Fruit fly (Drosophila melanogaster) whole organism, prepupa: ENCODE results near the gene CG7341.
A peak's percentile ranks its signal among the peaks of the same experiment; 100 is the strongest.

ENCODE experiments used
- CG10631 ChIP-seq: fragments of 200-800 bp; sonication (Bioruptor generic); optimal IDR thresholded peaks from 2 replicates; lab custom pipeline; 2016; ENCODE audit warnings: missing biosample characterization, missing genetic modification characterization
- CG16779 ChIP-seq: fragments of 200-800 bp; sonication (Bioruptor generic); optimal IDR thresholded peaks from 3 replicates; lab custom pipeline; 2017; ENCODE audit warnings: missing biosample characterization, mild to moderate bottlenecking, missing genetic modification characterization
- CG3919 ChIP-seq: fragments of 200-800 bp; sonication (Bioruptor generic); optimal IDR thresholded peaks from 3 replicates; lab custom pipeline; 2016; ENCODE audit warnings: missing biosample characterization, missing genetic modification characterization
- CG9139 ChIP-seq: fragments of 200-800 bp; sonication (Bioruptor generic); optimal IDR thresholded peaks from 3 replicates; lab custom pipeline; 2017; ENCODE audit warnings: missing biosample characterization, mild to moderate bottlenecking, missing genetic modification characterization
- Eip75B ChIP-seq: fragments of 200-800 bp; sonication (Bioruptor generic); optimal IDR thresholded peaks from 3 replicates; lab custom pipeline; 2016; ENCODE audit warnings: missing biosample characterization, missing genetic modification characterization
- Eip78C ChIP-seq: fragments of 200-800 bp; sonication (Bioruptor generic); peaks from one replicate; lab custom pipeline; 2016; ENCODE audit warnings: missing biosample characterization, missing genetic modification characterization
- Ets21C ChIP-seq: fragments of 200-800 bp; sonication (Bioruptor generic); optimal IDR thresholded peaks from 3 replicates; lab custom pipeline; 2016; ENCODE audit warnings: missing biosample characterization, missing genetic modification characterization
- Hr38 ChIP-seq: sonication (Bioruptor generic); optimal IDR thresholded peaks from 2 replicates; lab custom pipeline; 2016; ENCODE audit warnings: missing biosample characterization, missing genetic modification characterization
- OdsH ChIP-seq: fragments of 200-800 bp; sonication (Bioruptor generic); optimal IDR thresholded peaks from 3 replicates; lab custom pipeline; 2016; ENCODE audit warnings: missing biosample characterization, missing genetic modification characterization
- acj6 ChIP-seq: fragments of 200-800 bp; sonication (Bioruptor generic); optimal IDR thresholded peaks from 3 replicates; lab custom pipeline; 2016; ENCODE audit warnings: missing biosample characterization, missing genetic modification characterization
- salr ChIP-seq, 2 experiments: fragments of 200-800 bp; sonication (Bioruptor generic); optimal IDR thresholded peaks; 3 replicates each; lab custom pipeline; 2016 to 2018; ENCODE audit warnings: missing biosample characterization in 2 of 2, missing genetic modification characterization in 2 of 2, mild to moderate bottlenecking in 1 of 2
- topi ChIP-seq: fragments of 200-800 bp; sonication (Bioruptor generic); optimal IDR thresholded peaks from 3 replicates; lab custom pipeline; 2016; ENCODE audit warnings: missing biosample characterization, missing genetic modification characterization

DNA sequence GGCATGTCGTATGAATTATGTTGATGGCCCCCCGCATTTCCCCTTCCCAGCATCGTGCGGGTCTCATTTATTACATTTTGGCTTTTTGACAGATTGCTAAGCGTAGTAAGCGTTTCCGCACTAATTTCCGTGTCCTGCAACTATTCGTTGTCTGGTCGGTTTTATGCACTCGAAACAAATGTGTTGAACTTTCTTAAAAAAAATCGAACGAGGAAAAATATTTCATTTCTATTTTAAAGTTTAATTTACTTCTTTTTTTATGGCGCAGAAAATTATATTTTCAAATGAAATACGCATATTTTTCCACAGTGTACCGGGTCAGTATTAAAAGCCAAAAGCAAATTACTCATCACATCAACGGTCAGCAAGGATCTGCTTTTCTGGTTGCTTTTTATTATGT, 52.0 kb downstream of the CG7341 start:
- TF ChIP-seq CG10631 (GFP tag; lab: Kevin White, UChicago), result no peak
- peak; percentile 62 for TF ChIP-seq Eip78C
- TF ChIP-seq Hr38 (GFP tag; lab: Kevin White, UChicago), result no peak
- no peak for TF ChIP-seq Ets21C (GFP tag; lab: Kevin White, UChicago)
- no peak for TF ChIP-seq Eip75B (GFP tag; lab: Kevin White, UChicago)
- no peak for TF ChIP-seq CG9139 (GFP tag; lab: Kevin White, UChicago)
- no peak for TF ChIP-seq OdsH (GFP tag; lab: Kevin White, UChicago)
- no peak for TF ChIP-seq CG16779 (tag; lab: Kevin White, UChicago)
- TF ChIP-seq topi (GFP tag; lab: Kevin White, UChicago), result no peak
- no peak for TF ChIP-seq CG3919 (GFP tag; lab: Kevin White, UChicago)
- no peak for TF ChIP-seq acj6 (GFP tag; lab: Kevin White, UChicago)
- no peak for TF ChIP-seq salr (GFP tag; optimal IDR thresholded peaks at IDR 0.05; lab: Kevin White, UChicago)
